Fruit fly (Drosophila melanogaster) whole organism, embryonic: ENCODE data around the gene CG17325.

Experiments
- Ada2b ChIP-seq: fragments of 200-800 bp; sonication (Bioruptor generic); IDR thresholded peaks from 2 replicates; pipeline ENCODE4 v1.3.6; 2022; ENCODE audit warnings: missing biosample characterization, missing genetic modification characterization
- CG10147 ChIP-seq: fragments of 200-800 bp; sonication (Bioruptor generic); optimal IDR thresholded peaks from 2 replicates; lab custom pipeline; 2019; ENCODE audit warnings: missing biosample characterization, mild to moderate bottlenecking, missing genetic modification characterization, moderate library complexity
- CG11504 ChIP-seq: fragments of 200-800 bp; sonication (Bioruptor generic); optimal IDR thresholded peaks from 3 replicates; lab custom pipeline; 2019; ENCODE audit warnings: missing biosample characterization, mild to moderate bottlenecking, missing genetic modification characterization, moderate library complexity
- CG13424 ChIP-seq: fragments of 200-800 bp; sonication (Bioruptor generic); optimal IDR thresholded peaks from 2 replicates; lab custom pipeline; 2019; ENCODE audit warnings: missing biosample characterization, mild to moderate bottlenecking, missing genetic modification characterization, moderate library complexity
- CG15514 ChIP-seq: fragments of 200-800 bp; sonication (Bioruptor generic); optimal IDR thresholded peaks from 3 replicates; lab custom pipeline; 2017; ENCODE audit warnings: missing biosample characterization, missing genetic modification characterization, mild to moderate bottlenecking, moderate library complexity, missing genetic modification reagents
- CG16815 ChIP-seq: fragments of 200-800 bp; sonication (Bioruptor generic); optimal IDR thresholded peaks from 3 replicates; lab custom pipeline; 2017; ENCODE audit warnings: missing biosample characterization, mild to moderate bottlenecking, missing genetic modification characterization
- CG17186 ChIP-seq: fragments of 200-800 bp; sonication (Bioruptor generic); optimal IDR thresholded peaks from 3 replicates; lab custom pipeline; 2017; ENCODE audit warnings: missing biosample characterization, missing genetic modification reagents, missing genetic modification characterization
- CG17912 ChIP-seq: fragments of 200-800 bp; sonication (Bioruptor generic); optimal IDR thresholded peaks from 2 replicates; lab custom pipeline; 2018; ENCODE audit warnings: missing biosample characterization, mild to moderate bottlenecking, missing genetic modification characterization
- CG18764 ChIP-seq: fragments of 200-800 bp; sonication (Bioruptor generic); optimal IDR thresholded peaks from 3 replicates; lab custom pipeline; 2016; ENCODE audit warnings: missing biosample characterization, missing genetic modification characterization
- CG30020 ChIP-seq: fragments of 200-800 bp; optimal IDR thresholded peaks from 2 replicates; lab custom pipeline; 2019; ENCODE audit warnings: missing biosample characterization, mild to moderate bottlenecking, missing genetic modification characterization, moderate library complexity
- CG3065 ChIP-seq: fragments of 200-800 bp; sonication (Bioruptor generic); optimal IDR thresholded peaks from 2 replicates; lab custom pipeline; 2016; ENCODE audit warnings: missing biosample characterization, missing genetic modification characterization
- CG32532 ChIP-seq: fragments of 200-800 bp; sonication (Bioruptor generic); IDR thresholded peaks from 2 replicates; pipeline ENCODE4 v1.3.6; 2022; ENCODE audit warnings: missing biosample characterization, missing genetic modification characterization
- CG6689 ChIP-seq: fragments of 200-800 bp; sonication (Bioruptor generic); IDR thresholded peaks from 2 replicates; pipeline ENCODE4 v1.3.6; 2022; ENCODE audit warnings: missing biosample characterization, missing genetic modification characterization
- CG6813 ChIP-seq: fragments of 200-800 bp; sonication (Bioruptor generic); optimal IDR thresholded peaks from 2 replicates; lab custom pipeline; 2017; ENCODE audit warnings: missing biosample characterization, missing genetic modification characterization, mild to moderate bottlenecking, moderate library complexity, missing genetic modification reagents
- CkIIα-i1 ChIP-seq: fragments of 200-800 bp; sonication (Bioruptor generic); IDR thresholded peaks from 2 replicates; pipeline ENCODE4 v1.3.6; 2022; ENCODE audit warnings: missing biosample characterization, missing genetic modification characterization
- Deaf1 ChIP-seq: fragments of 200-800 bp; optimal IDR thresholded peaks from 3 replicates; lab custom pipeline; 2019; ENCODE audit warnings: missing biosample characterization, mild to moderate bottlenecking, missing genetic modification characterization, moderate library complexity
- HmgZ ChIP-seq: fragments of 200-800 bp; sonication (Bioruptor generic); optimal IDR thresholded peaks from 2 replicates; lab custom pipeline; 2018; ENCODE audit warnings: missing biosample characterization, mild to moderate bottlenecking, missing genetic modification characterization
- Med ChIP-seq: fragments of 200-800 bp; sonication (Bioruptor generic); peaks from one replicate; lab custom pipeline; 2016; ENCODE audit warnings: missing biosample characterization, missing genetic modification characterization, mild to moderate bottlenecking, inconsistent platforms, moderate library complexity
- NC2α ChIP-seq: fragments of 200-800 bp; sonication (Bioruptor generic); optimal IDR thresholded peaks from 2 replicates; lab custom pipeline; 2016; ENCODE audit warnings: missing biosample characterization, missing genetic modification characterization
- Side ChIP-seq: fragments of 200-800 bp; sonication (Bioruptor generic); optimal IDR thresholded peaks from 2 replicates; lab custom pipeline; 2016; ENCODE audit warnings: missing biosample characterization, missing genetic modification characterization
- Sry-β ChIP-seq: fragments of 200-800 bp; sonication (Bioruptor generic); optimal IDR thresholded peaks from 2 replicates; lab custom pipeline; 2018; ENCODE audit warnings: missing biosample characterization, mild to moderate bottlenecking, missing genetic modification characterization, moderate library complexity
- YL-1 ChIP-seq: fragments of 200-800 bp; sonication (Bioruptor generic); optimal IDR thresholded peaks from 3 replicates; lab custom pipeline; 2017; ENCODE audit warnings: missing biosample characterization, mild to moderate bottlenecking, missing genetic modification characterization
- al ChIP-seq: fragments of 200-800 bp; sonication (Bioruptor generic); IDR thresholded peaks from 2 replicates; pipeline ENCODE4 v1.3.6; 2022; ENCODE audit warnings: missing biosample characterization, missing genetic modification characterization
- aop ChIP-seq: fragments of 200-800 bp; sonication (Bioruptor generic); IDR thresholded peaks from 2 replicates; pipeline ENCODE4 v1.3.6; 2022; ENCODE audit warnings: missing biosample characterization, missing genetic modification characterization
- bcd ChIP-seq: fragments of 200-800 bp; sonication (Bioruptor generic); optimal IDR thresholded peaks from 2 replicates; lab custom pipeline; 2017; ENCODE audit warnings: missing biosample characterization, mild to moderate bottlenecking, missing genetic modification characterization
- chm ChIP-seq: fragments of 200-800 bp; sonication (Bioruptor generic); IDR thresholded peaks from 2 replicates; pipeline ENCODE4 v1.3.6; 2022; ENCODE audit warnings: missing biosample characterization, missing genetic modification characterization
- crc ChIP-seq: fragments of 200-800 bp; sonication (Bioruptor generic); optimal IDR thresholded peaks from 2 replicates; lab custom pipeline; 2016; ENCODE audit warnings: missing biosample characterization, missing genetic modification characterization
- cwo ChIP-seq: fragments of 200-800 bp; sonication (Bioruptor generic); optimal IDR thresholded peaks from 3 replicates; lab custom pipeline; 2017; ENCODE audit warnings: missing biosample characterization, missing genetic modification characterization, mild to moderate bottlenecking, moderate library complexity, missing genetic modification reagents
- dati ChIP-seq: fragments of 200-800 bp; sonication (Bioruptor generic); IDR thresholded peaks from 2 replicates; pipeline ENCODE4 v1.3.6; 2022; ENCODE audit warnings: missing biosample characterization, missing genetic modification characterization
- grau ChIP-seq: fragments of 200-800 bp; optimal IDR thresholded peaks from 3 replicates; lab custom pipeline; 2019; ENCODE audit warnings: missing biosample characterization, mild to moderate bottlenecking, missing genetic modification characterization, moderate library complexity
- her ChIP-seq: fragments of 200-800 bp; sonication (Bioruptor generic); optimal IDR thresholded peaks from 2 replicates; lab custom pipeline; 2016; ENCODE audit warnings: missing biosample characterization, missing genetic modification characterization
- ind ChIP-seq: fragments of 200-800 bp; sonication (Bioruptor generic); optimal IDR thresholded peaks from 3 replicates; lab custom pipeline; 2016; ENCODE audit warnings: missing biosample characterization, missing genetic modification characterization
- knrl ChIP-seq: fragments of 200-800 bp; sonication (Bioruptor generic); IDR thresholded peaks from 3 replicates; pipeline ENCODE4 v1.3.6; 2022; ENCODE audit warnings: missing biosample characterization, missing genetic modification characterization; ENCODE audit not compliant: partially characterized antibody
- lab ChIP-seq: fragments of 200-800 bp; sonication (Bioruptor generic); optimal IDR thresholded peaks from 3 replicates; lab custom pipeline; 2017; ENCODE audit warnings: missing biosample characterization, missing genetic modification characterization, mild to moderate bottlenecking, moderate library complexity, missing genetic modification reagents
- nmo ChIP-seq: fragments of 200-800 bp; sonication (Bioruptor generic); optimal IDR thresholded peaks from 2 replicates; lab custom pipeline; 2018; ENCODE audit warnings: missing biosample characterization, mild to moderate bottlenecking, missing genetic modification characterization, moderate library complexity
- rib ChIP-seq: fragments of 200-800 bp; sonication (Bioruptor generic); IDR thresholded peaks from 2 replicates; pipeline ENCODE4 v1.3.6; 2022; ENCODE audit warnings: missing biosample characterization, missing genetic modification characterization
- salm ChIP-seq: fragments of 200-800 bp; sonication (Bioruptor generic); optimal IDR thresholded peaks from 2 replicates; lab custom pipeline; 2018; ENCODE audit warnings: missing biosample characterization, mild to moderate bottlenecking, missing genetic modification characterization
- sd ChIP-seq: fragments of 200-800 bp; sonication (Bioruptor generic); optimal IDR thresholded peaks from 3 replicates; lab custom pipeline; 2018; ENCODE audit warnings: missing biosample characterization, mild to moderate bottlenecking, missing genetic modification characterization, moderate library complexity
- sens ChIP-seq: fragments of 200-800 bp; sonication (Bioruptor generic); peaks from one replicate; lab custom pipeline; 2016; ENCODE audit warnings: missing biosample characterization, missing genetic modification characterization
- so ChIP-seq: fragments of 200-800 bp; sonication (Bioruptor generic); IDR thresholded peaks from 3 replicates; pipeline ENCODE4 v1.3.6; 2022; ENCODE audit warnings: missing biosample characterization, missing genetic modification characterization
- sug ChIP-seq: fragments of 200-800 bp; optimal IDR thresholded peaks from 2 replicates; lab custom pipeline; 2019; ENCODE audit warnings: missing biosample characterization, mild to moderate bottlenecking, missing genetic modification characterization, moderate library complexity
- tap ChIP-seq: fragments of 200-800 bp; optimal IDR thresholded peaks from 3 replicates; lab custom pipeline; 2019; ENCODE audit warnings: missing biosample characterization, mild to moderate bottlenecking, missing genetic modification characterization, moderate library complexity
- tgo ChIP-seq: fragments of 200-800 bp; sonication (Bioruptor generic); IDR thresholded peaks from 3 replicates; pipeline ENCODE4 v1.3.6; 2022; ENCODE audit warnings: missing biosample characterization, missing genetic modification characterization
- tin ChIP-seq: fragments of 200-800 bp; sonication (Bioruptor generic); optimal IDR thresholded peaks from 3 replicates; lab custom pipeline; 2016; ENCODE audit warnings: missing biosample characterization, missing genetic modification characterization
- tx ChIP-seq: fragments of 200-800 bp; sonication (Bioruptor generic); optimal IDR thresholded peaks from 2 replicates; lab custom pipeline; 2016; ENCODE audit warnings: missing biosample characterization, missing genetic modification characterization

The CG17325 gene

dm6 chr2L:18823243-18823803 is 10.9 kb downstream of the CG17325 start, which contains the start of gene Ugt36D1 (continued):
- no peak for TF ChIP-seq YL-1 (GFP tag; lab: Kevin White, UChicago)
- no peak for TF ChIP-seq CG30020 (tag; lab: Kevin White, UChicago)
- 0 out of 2 replicates have a peak, but pooled peaks have one; percentile 26 for TF ChIP-seq rib (GFP tag; lab: Robert Waterston, UW)
- peak; percentile 32 for TF ChIP-seq lab
- TF ChIP-seq grau (tag; lab: Kevin White, UChicago): no peak
- peak; percentile 6 for TF ChIP-seq HmgZ (tag; lab: Kevin White, UChicago)
- no peak for TF ChIP-seq Ada2b (GFP tag; lab: Robert Waterston, UW)
- 0 out of 3 replicates have a peak, but pooled peaks have one; percentile 51 for TF ChIP-seq so
- no peak for TF ChIP-seq CG17912 (GFP tag; lab: Kevin White, UChicago)
- TF ChIP-seq CG10147 (GFP tag; lab: Kevin White, UChicago): peak; percentile 28
- TF ChIP-seq cwo (GFP tag; lab: Kevin White, UChicago): peak; percentile 57
- TF ChIP-seq CG32532: 0 out of 2 replicates have a peak, but pooled peaks have one; percentile 24
- TF ChIP-seq, all 482 proteins: peak for 62

dm6 chr2L:18826496-18827008 is 14.1 kb downstream of the CG17325 start, which contains the start of gene Ugt36E1:
Ugt36E1 (plus strand) TSS chr2L:18826770.
- peak; percentile 92 for TF ChIP-seq CG15514 (GFP tag; lab: Kevin White, UChicago)
- peak; percentile 3 for TF ChIP-seq Med
- TF ChIP-seq CG16815 (GFP tag; lab: Kevin White, UChicago): no peak
- TF ChIP-seq Deaf1: peak; percentile 10
- peak; percentile 34 for TF ChIP-seq sens (GFP tag; lab: Kevin White, UChicago)
- TF ChIP-seq CG18764: no peak
- no peak for TF ChIP-seq dati (GFP tag; lab: Robert Waterston, UW)
- TF ChIP-seq al (GFP tag; lab: Robert Waterston, UW): no peak
- peak; percentile 10 for TF ChIP-seq sd
- TF ChIP-seq sug (tag; lab: Kevin White, UChicago): no peak
- peak; percentile 62 for TF ChIP-seq CG11504 (tag; lab: Kevin White, UChicago)
- TF ChIP-seq knrl (GFP tag; lab: Robert Waterston, UW): no peak
- no peak for TF ChIP-seq CG3065 (GFP tag; lab: Kevin White, UChicago)

- TF ChIP-seq ind (GFP tag; lab: Kevin White, UChicago): peak; percentile 72
- peak; percentile 35; the same call in 2 of the 3 replicates for TF ChIP-seq tgo
- TF ChIP-seq chm (GFP tag; lab: Robert Waterston, UW): no peak
- TF ChIP-seq CG17186: peak; percentile 89
- peak; percentile 75 for TF ChIP-seq lab
- TF ChIP-seq tin: peak; percentile 62
- peak; percentile 62 for TF ChIP-seq CG6689 (GFP tag; lab: Robert Waterston, UW)
- TF ChIP-seq bcd (GFP tag; lab: Kevin White, UChicago): peak; percentile 77
- TF ChIP-seq NC2α (GFP tag; lab: Kevin White, UChicago): peak; percentile 56
- no peak for TF ChIP-seq tap (tag; lab: Kevin White, UChicago)
- peak; percentile 32 for TF ChIP-seq tx (GFP tag; lab: Kevin White, UChicago)
- peak; percentile 67 for TF ChIP-seq CG13424
- TF ChIP-seq salm (tag; lab: Kevin White, UChicago): no peak
- TF ChIP-seq her (GFP tag; lab: Kevin White, UChicago): no peak
- TF ChIP-seq crc (GFP tag; lab: Kevin White, UChicago): peak; percentile 25
- peak; percentile 34 for TF ChIP-seq Side (GFP tag; lab: Kevin White, UChicago)
- TF ChIP-seq CG15514 (GFP tag; lab: Kevin White, UChicago): peak; percentile 82
- no peak for TF ChIP-seq CkIIα-i1 (GFP tag; lab: Robert Waterston, UW)
- no peak for TF ChIP-seq CG6813 (GFP tag; lab: Kevin White, UChicago)
- peak; percentile 81 for TF ChIP-seq nmo
- TF ChIP-seq Sry-β (GFP tag; lab: Kevin White, UChicago): peak; percentile 100
- TF ChIP-seq aop: no peak
Observed at dm6 chr2L:18830587-18831528, 18.4 kb downstream of the CG17325 start, which contains the start of the genes CG17597 and ScpX. CG17597 (minus strand) TSS chr2L:18831153. ScpX (plus strand) TSS chr2L:18831229.
